Fruit fly (Drosophila melanogaster): ENCODE results near the gene Mcm3.

The Mcm3 gene

dm6 chrX:5317170-5317569, 6.5 kb upstream of the Mcm3 start, which contains the start of the genes CG15930 and Sas10 (continued):
- peak; percentile 13; the same call in 1 of the 3 replicates for TF ChIP-seq CG14860 (GFP tag; IDR thresholded peaks at IDR 0.05; ENCODE audit: partially characterized antibody)
- TF ChIP-seq CoRest (tag; optimal IDR thresholded peaks at IDR 0.05): peak; percentile 20
- TF ChIP-seq Dref (GFP tag; IDR thresholded peaks at IDR 0.05): peak; percentile 72
- TF ChIP-seq peb (GFP tag; IDR thresholded peaks at IDR 0.05): no peak
- TF ChIP-seq br (optimal IDR thresholded peaks at IDR 0.05): no peak
- no peak for TF ChIP-seq tin (GFP tag; optimal IDR thresholded peaks at IDR 0.05)
- TF ChIP-seq chinmo (GFP tag; IDR thresholded peaks at IDR 0.05; ENCODE audit: partially characterized antibody): 0 out of 4 replicates have a peak, but pooled peaks have one; percentile 48
- TF ChIP-seq usp (GFP tag; optimal IDR thresholded peaks at IDR 0.05): no peak
- no peak for TF ChIP-seq HLH54F (GFP tag; optimal IDR thresholded peaks at IDR 0.05)
- no peak for TF ChIP-seq CG30020 (tag; optimal IDR thresholded peaks at IDR 0.05)
- peak; percentile 56; the same call in 1 of the 2 replicates for TF ChIP-seq CG13287 (GFP tag; IDR thresholded peaks at IDR 0.05; ENCODE audit: partially characterized antibody)
- peak; percentile 23; the same call in 1 of the 4 replicates for TF ChIP-seq Dll (GFP tag; IDR thresholded peaks at IDR 0.05; ENCODE audit: partially characterized antibody)
- peak; percentile 30; the same call in 1 of the 2 replicates for TF ChIP-seq Scr (GFP tag; IDR thresholded peaks at IDR 0.05; ENCODE audit: partially characterized antibody)
- peak; percentile 53; the same call in 1 of the 3 replicates for TF ChIP-seq CG6791 (GFP tag; IDR thresholded peaks at IDR 0.05; ENCODE audit: partially characterized antibody)
- TF ChIP-seq mld (GFP tag; IDR thresholded peaks at IDR 0.05; ENCODE audit: partially characterized antibody): no peak
- TF ChIP-seq Max (GFP tag; optimal IDR thresholded peaks at IDR 0.05): peak; percentile 45
- peak; percentile 20 for TF ChIP-seq CG2116 (GFP tag; optimal IDR thresholded peaks at IDR 0.05)
- TF ChIP-seq CG12659 (GFP tag; optimal IDR thresholded peaks at IDR 0.05): peak; percentile 30
- no peak for TF ChIP-seq Nf-YC (tag; optimal IDR thresholded peaks at IDR 0.05)
- TF ChIP-seq esg (GFP tag; conservative IDR thresholded peaks at IDR 0.05): no peak
- TF ChIP-seq z (GFP tag; IDR thresholded peaks at IDR 0.05): no peak
- TF ChIP-seq CG8290 (GFP tag; optimal IDR thresholded peaks at IDR 0.05): peak; percentile 60
- TF ChIP-seq CG8290 (tag; optimal IDR thresholded peaks at IDR 0.05): peak in 1 of 2 experiments; percentile 3
- TF ChIP-seq stwl (tag; optimal IDR thresholded peaks at IDR 0.05): peak; percentile 84
- TF ChIP-seq YL-1 (GFP tag; optimal IDR thresholded peaks at IDR 0.05): peak; percentile 8
- TF ChIP-seq cwo (GFP tag; optimal IDR thresholded peaks at IDR 0.05): peak; percentile 16
- peak; percentile 27 for TF ChIP-seq trem (tag; optimal IDR thresholded peaks at IDR 0.05)
- no peak for TF ChIP-seq jumu (GFP tag; optimal IDR thresholded peaks at IDR 0.05)
- peak; percentile 5 for TF ChIP-seq CG33213 (GFP tag; optimal IDR thresholded peaks at IDR 0.05)
- peak; percentile 16; the same call in 1 of the 3 replicates for TF ChIP-seq CG16813 (GFP tag; IDR thresholded peaks at IDR 0.05; ENCODE audit: partially characterized antibody)
- peak; percentile 63 for TF ChIP-seq MBD-R2 (GFP tag; IDR thresholded peaks at IDR 0.05)
- peak; percentile 42 for TF ChIP-seq MESR4 (GFP tag; optimal IDR thresholded peaks at IDR 0.05)
- peak; percentile 67 for TF ChIP-seq Myb (GFP tag; optimal IDR thresholded peaks at IDR 0.05)

dm6 chrX:5322459-5322883, 1.2 kb upstream of the Mcm3 start, which contains the start of gene Rnp4F:
Gene Rnp4F, minus strand, starts transcription at chrX:5322696.
- peak; percentile 64 for TF ChIP-seq CG34224 (GFP tag; IDR thresholded peaks at IDR 0.05; ENCODE audit: partially characterized antibody)
- TF ChIP-seq lov (optimal IDR thresholded peaks at IDR 0.05): no peak
- peak; percentile 66; the same call in 1 of the 3 replicates for TF ChIP-seq lov (GFP tag; IDR thresholded peaks at IDR 0.05)
- peak; percentile 72 for TF ChIP-seq Dbx (GFP tag; IDR thresholded peaks at IDR 0.05)
- TF ChIP-seq Hr51 (GFP tag; optimal IDR thresholded peaks at IDR 0.05): peak in 1 of 2 experiments; percentile 31
- TF ChIP-seq danr (GFP tag; IDR thresholded peaks at IDR 0.05): no peak
- no peak for TF ChIP-seq Nf-YA (GFP tag; IDR thresholded peaks at IDR 0.05)
- TF ChIP-seq h (optimal IDR thresholded peaks at IDR 0.05): no peak
- no peak for TF ChIP-seq CG12071 (GFP tag; optimal IDR thresholded peaks at IDR 0.05)
- peak; percentile 81 for TF ChIP-seq Sin3A (optimal IDR thresholded peaks at IDR 0.05)
- no peak for TF ChIP-seq sd (tag; optimal IDR thresholded peaks at IDR 0.05)
- peak; percentile 58 for TF ChIP-seq zen (tag; optimal IDR thresholded peaks at IDR 0.05)
- TF ChIP-seq D (optimal IDR thresholded peaks at IDR 0.05): no peak
- TF ChIP-seq D (GFP tag; optimal IDR thresholded peaks at IDR 0.05): no peak
- TF ChIP-seq CG13424 (tag; optimal IDR thresholded peaks at IDR 0.05): peak; percentile 55
- peak; percentile 21 for TF ChIP-seq fd3F (GFP tag; optimal IDR thresholded peaks at IDR 0.05)
- no peak for TF ChIP-seq Awh (GFP tag; IDR thresholded peaks at IDR 0.05)
- TF ChIP-seq gcm2 (GFP tag; optimal IDR thresholded peaks at IDR 0.05): no peak
- TF ChIP-seq CG6272 (GFP tag; IDR thresholded peaks at IDR 0.05): peak; percentile 83
- TF ChIP-seq inv (GFP tag; IDR thresholded peaks at IDR 0.05; ENCODE audit: partially characterized antibody): peak; percentile 84
